Worm (Caenorhabditis elegans) whole organism, L1 larva: ENCODE data around the gene C35B1.9.

Source experiments
- F16B12.6 ChIP-seq: fragments of 150-350 bp; optimal IDR thresholded peaks from 2 replicates; lab custom pipeline; 2014; ENCODE audit warnings: missing biosample characterization, missing genetic modification characterization
- alr-1 ChIP-seq: fragments of 200-800 bp; sonication (Bioruptor generic); optimal IDR thresholded peaks from 2 replicates; lab custom pipeline; 2018; ENCODE audit warnings: borderline replicate concordance, mild to moderate bottlenecking, missing genetic modification characterization, missing compliant biosample characterization
- aly-2 ChIP-seq: fragments of 150-350 bp; optimal IDR thresholded peaks from 2 replicates; lab custom pipeline; 2014; ENCODE audit warnings: missing biosample characterization, missing genetic modification characterization
- ceh-8 ChIP-seq: fragments of 200-800 bp; sonication (Bioruptor generic); optimal IDR thresholded peaks from 2 replicates; lab custom pipeline; 2018; ENCODE audit warnings: mild to moderate bottlenecking, missing genetic modification characterization, moderate library complexity, missing compliant biosample characterization
- ceh-90 ChIP-seq: sonication (generic microtip); optimal IDR thresholded peaks from 2 replicates; lab custom pipeline; 2016; ENCODE audit warnings: missing genetic modification characterization, missing compliant biosample characterization
- dpl-1 ChIP-seq, 3 experiments: fragments of 150-350 bp in 2 of 3; sonication (generic microtip) in 1 of 3; optimal IDR thresholded peaks; 2 replicates each; lab custom pipeline; 2014 to 2017; ENCODE audit warnings: missing biosample characterization in 3 of 3, missing genetic modification characterization in 3 of 3, missing genetic modification reagents in 3 of 3
- dsc-1 ChIP-seq: sonication (generic microtip); optimal IDR thresholded peaks from 2 replicates; lab custom pipeline; 2016; ENCODE audit warnings: mild to moderate bottlenecking, missing genetic modification characterization, missing compliant biosample characterization
- efl-1 ChIP-seq, 4 experiments: fragments of 150-350 bp; optimal IDR thresholded peaks in 3 of 4; peaks in 1 of 4; 1 replicate in 1 of 4; 2 replicates in 3 of 4; lab custom pipeline; 2014; ENCODE audit warnings: missing biosample characterization in 2 of 4, missing genetic modification characterization in 2 of 4, missing genetic modification reagents in 2 of 4
- egl-27 ChIP-seq, 2 experiments: fragments of 150-350 bp in 1 of 2; sonication (generic microtip); optimal IDR thresholded peaks; 3 replicates each; lab custom pipeline; 2017 to 2018; ENCODE audit warnings: missing biosample characterization in 2 of 2, missing genetic modification characterization in 2 of 2, missing genetic modification reagents in 2 of 2
- elt-2 ChIP-seq: sonication (generic microtip); optimal IDR thresholded peaks from 2 replicates; lab custom pipeline; 2016; ENCODE audit warnings: missing genetic modification characterization, mild to moderate bottlenecking, inconsistent platforms, missing compliant biosample characterization, missing genetic modification reagents
- fkh-10 ChIP-seq: sonication (generic microtip); optimal IDR thresholded peaks from 2 replicates; lab custom pipeline; 2017; ENCODE audit warnings: missing biosample characterization, missing genetic modification reagents, missing genetic modification characterization
- fkh-4 ChIP-seq: sonication (generic microtip); optimal IDR thresholded peaks from 2 replicates; lab custom pipeline; 2016; ENCODE audit warnings: missing compliant biosample characterization, missing genetic modification characterization, borderline replicate concordance
- fkh-8 ChIP-seq: sonication (generic microtip); optimal IDR thresholded peaks from 2 replicates; lab custom pipeline; 2016; ENCODE audit warnings: mild to moderate bottlenecking, missing genetic modification characterization, missing compliant biosample characterization
- fos-1 ChIP-seq: fragments of 150-350 bp; optimal IDR thresholded peaks from 2 replicates; lab custom pipeline; 2014; ENCODE audit warnings: missing biosample characterization, missing genetic modification characterization
- hpl-2 ChIP-seq: fragments of 150-350 bp; optimal IDR thresholded peaks from 2 replicates; lab custom pipeline; 2014; ENCODE audit warnings: missing biosample characterization, missing genetic modification reagents, missing genetic modification characterization
- irx-1 ChIP-seq: sonication (generic microtip); optimal IDR thresholded peaks from 2 replicates; lab custom pipeline; 2016; ENCODE audit warnings: missing genetic modification characterization, missing compliant biosample characterization
- jun-1 ChIP-seq: fragments of 150-350 bp; optimal IDR thresholded peaks from 2 replicates; lab custom pipeline; 2014; ENCODE audit warnings: missing biosample characterization, missing genetic modification reagents, missing genetic modification characterization
- lin-13 ChIP-seq: fragments of 150-350 bp; optimal IDR thresholded peaks from 2 replicates; lab custom pipeline; 2014; ENCODE audit warnings: missing biosample characterization, missing genetic modification reagents, missing genetic modification characterization
- lin-14 ChIP-seq: fragments of 200-800 bp; sonication (Bioruptor generic); optimal IDR thresholded peaks from 2 replicates; lab custom pipeline; 2018; ENCODE audit warnings: mild to moderate bottlenecking, missing genetic modification characterization, moderate library complexity, missing compliant biosample characterization
- lin-35 ChIP-seq, 2 experiments: fragments of 150-350 bp; optimal IDR thresholded peaks; 2 replicates each; lab custom pipeline; 2014; ENCODE audit warnings: missing biosample characterization in 2 of 2, missing genetic modification characterization in 2 of 2, missing genetic modification reagents in 2 of 2
- lin-39 ChIP-seq: fragments of 150-350 bp; optimal IDR thresholded peaks from 2 replicates; lab custom pipeline; 2014; ENCODE audit warnings: missing biosample characterization, missing genetic modification reagents, missing genetic modification characterization
- lir-3 ChIP-seq: sonication (generic microtip); optimal IDR thresholded peaks from 2 replicates; lab custom pipeline; 2016; ENCODE audit warnings: mild to moderate bottlenecking, missing genetic modification characterization, moderate library complexity, missing compliant biosample characterization; ENCODE audit not compliant: poor library complexity
- lsy-2 ChIP-seq, 2 experiments: fragments of 150-350 bp; optimal IDR thresholded peaks; 2 replicates each; lab custom pipeline; 2014; ENCODE audit warnings: missing biosample characterization in 2 of 2, missing genetic modification characterization in 2 of 2
- mab-9 ChIP-seq: fragments of 200-800 bp; sonication (Bioruptor generic); IDR thresholded peaks from 2 replicates; pipeline ENCODE4 v1.3.6; 2022; ENCODE audit warnings: missing genetic modification reagents, missing genetic modification characterization, missing compliant biosample characterization
- mep-1 ChIP-seq: fragments of 150-350 bp; optimal IDR thresholded peaks from 2 replicates; lab custom pipeline; 2014; ENCODE audit warnings: missing biosample characterization, missing genetic modification characterization
- nhr-19 ChIP-seq: fragments of 200-800 bp; sonication (Bioruptor generic); conservative IDR thresholded peaks from 2 replicates; pipeline ENCODE4 v1.3.6; 2022; ENCODE audit warnings: missing genetic modification characterization, missing compliant biosample characterization
- nhr-20 ChIP-seq: sonication (generic microtip); optimal IDR thresholded peaks from 2 replicates; lab custom pipeline; 2016; ENCODE audit warnings: mild to moderate bottlenecking, missing genetic modification characterization, missing compliant biosample characterization
- nhr-237 ChIP-seq: fragments of 150-350 bp; optimal IDR thresholded peaks from 2 replicates; lab custom pipeline; 2014; ENCODE audit warnings: missing biosample characterization, missing genetic modification characterization
- nhr-47 ChIP-seq: sonication (generic microtip); optimal IDR thresholded peaks from 2 replicates; lab custom pipeline; 2016; ENCODE audit warnings: mild to moderate bottlenecking, missing genetic modification characterization, moderate library complexity, missing compliant biosample characterization
- nhr-71 ChIP-seq: sonication (generic microtip); optimal IDR thresholded peaks from 2 replicates; lab custom pipeline; 2016; ENCODE audit warnings: mild to moderate bottlenecking, missing genetic modification characterization, moderate library complexity, missing compliant biosample characterization
- nhr-76 ChIP-seq: sonication (generic microtip); optimal IDR thresholded peaks from 2 replicates; lab custom pipeline; 2017; ENCODE audit warnings: missing biosample characterization, missing genetic modification characterization
- nhr-77 ChIP-seq: fragments of 150-350 bp; optimal IDR thresholded peaks from 2 replicates; lab custom pipeline; 2014; ENCODE audit warnings: missing biosample characterization, missing genetic modification characterization
- nhr-85 ChIP-seq: sonication (generic microtip); peaks from one replicate; lab custom pipeline; 2016; ENCODE audit warnings: missing genetic modification characterization, inconsistent platforms, missing compliant biosample characterization
- nhr-90 ChIP-seq: sonication (generic microtip); optimal IDR thresholded peaks from 2 replicates; lab custom pipeline; 2016; ENCODE audit warnings: mild to moderate bottlenecking, missing genetic modification characterization, missing compliant biosample characterization; ENCODE audit not compliant: poor library complexity
- skn-1 ChIP-seq: fragments of 150-350 bp; optimal IDR thresholded peaks from 2 replicates; lab custom pipeline; 2014; ENCODE audit warnings: missing biosample characterization, missing genetic modification characterization
- snpc-4 ChIP-seq: fragments of 150-350 bp; optimal IDR thresholded peaks from 2 replicates; lab custom pipeline; 2014; ENCODE audit warnings: missing biosample characterization, missing genetic modification characterization
- snu-23 ChIP-seq: sonication (generic microtip); optimal IDR thresholded peaks from 2 replicates; lab custom pipeline; 2016; ENCODE audit warnings: missing genetic modification characterization, missing compliant biosample characterization
- sup-37 ChIP-seq: fragments of 200-800 bp; sonication (Bioruptor generic); optimal IDR thresholded peaks from 2 replicates; lab custom pipeline; 2018; ENCODE audit warnings: mild to moderate bottlenecking, missing genetic modification characterization, missing compliant biosample characterization
- swsn-7 ChIP-seq: sonication (generic microtip); optimal IDR thresholded peaks from 2 replicates; lab custom pipeline; 2016; ENCODE audit warnings: missing genetic modification characterization, missing compliant biosample characterization
- tbx-2 ChIP-seq: sonication (generic microtip); optimal IDR thresholded peaks from 2 replicates; lab custom pipeline; 2016; ENCODE audit warnings: missing genetic modification characterization, missing compliant biosample characterization
- tlp-1 ChIP-seq: fragments of 150-350 bp; optimal IDR thresholded peaks from 2 replicates; lab custom pipeline; 2014; ENCODE audit warnings: missing biosample characterization, missing genetic modification characterization
- unc-62 ChIP-seq: fragments of 150-350 bp; optimal IDR thresholded peaks from 2 replicates; lab custom pipeline; 2014; ENCODE audit warnings: missing biosample characterization, missing genetic modification reagents, missing genetic modification characterization
- unc-86 ChIP-seq: sonication (generic microtip); optimal IDR thresholded peaks from 2 replicates; lab custom pipeline; 2016; ENCODE audit warnings: missing genetic modification characterization, missing compliant biosample characterization
- unc-98 ChIP-seq: fragments of 200-800 bp; sonication (Bioruptor generic); IDR thresholded peaks from 2 replicates; pipeline ENCODE4 v1.3.6; 2022; ENCODE audit warnings: missing genetic modification characterization, missing compliant biosample characterization
- xbp-1 ChIP-seq: sonication (generic microtip); optimal IDR thresholded peaks from 2 replicates; lab custom pipeline; 2016; ENCODE audit warnings: missing genetic modification characterization, missing compliant biosample characterization
- zag-1 ChIP-seq: fragments of 150-350 bp; optimal IDR thresholded peaks from 2 replicates; lab custom pipeline; 2014; ENCODE audit warnings: missing biosample characterization, missing genetic modification characterization
- ztf-11 ChIP-seq, 2 experiments: sonication (generic microtip); optimal IDR thresholded peaks; 2 replicates each; lab custom pipeline; 2016 to 2017; ENCODE audit warnings: missing genetic modification characterization in 2 of 2, missing biosample characterization in 1 of 2, missing compliant biosample characterization in 1 of 2
- ztf-4 ChIP-seq: fragments of 150-350 bp; optimal IDR thresholded peaks from 2 replicates; lab custom pipeline; 2014; ENCODE audit warnings: missing biosample characterization, missing genetic modification characterization

Gene C35B1.9

DNA sequence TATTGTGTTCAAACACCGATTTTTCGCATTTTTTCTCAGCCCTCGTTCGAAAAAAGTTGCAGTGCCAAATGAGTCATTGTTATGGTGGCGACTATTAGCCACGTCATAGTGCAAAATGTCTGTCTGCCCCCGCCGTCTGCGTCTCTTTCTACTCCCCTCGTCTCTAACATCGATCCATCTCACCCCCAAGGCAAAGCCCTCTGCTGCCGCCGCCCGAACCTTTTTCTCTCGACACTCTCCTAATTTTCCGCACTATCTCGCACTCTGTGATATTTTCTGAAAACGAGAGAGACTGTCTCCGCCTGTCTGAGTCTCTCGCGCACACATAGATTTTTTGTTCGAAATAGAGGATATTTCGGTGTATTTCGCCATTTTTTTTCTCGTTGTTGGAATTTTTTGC is 12.3 kb upstream of the C35B1.9 start (continued):
- TF ChIP-seq fkh-10 (no peak), lin-14 (GFP tag; lab: Kevin White, UChicago) (peak; percentile 96), dpl-1 (GFP tag; optimal IDR thresholded peaks at IDR 0.05; lab: Kevin White, UChicago) (peak; percentile 21 to 58 (median 55)), nhr-85 (tag; lab: Kevin White, UChicago) (peak; percentile 90), zag-1 (no peak), ztf-4 (peak; percentile 70), nhr-76 (tag; lab: Kevin White, UChicago) (no peak), lir-3 (tag; lab: Kevin White, UChicago) (no peak), irx-1 (tag; lab: Kevin White, UChicago) (peak; percentile 38), nhr-77 (tag; lab: Kevin White, UChicago) (peak; percentile 3), lsy-2 (tag; optimal IDR thresholded peaks at IDR 0.05; lab: Kevin White, UChicago) (peak; percentile 75 to 77)

DNA sequence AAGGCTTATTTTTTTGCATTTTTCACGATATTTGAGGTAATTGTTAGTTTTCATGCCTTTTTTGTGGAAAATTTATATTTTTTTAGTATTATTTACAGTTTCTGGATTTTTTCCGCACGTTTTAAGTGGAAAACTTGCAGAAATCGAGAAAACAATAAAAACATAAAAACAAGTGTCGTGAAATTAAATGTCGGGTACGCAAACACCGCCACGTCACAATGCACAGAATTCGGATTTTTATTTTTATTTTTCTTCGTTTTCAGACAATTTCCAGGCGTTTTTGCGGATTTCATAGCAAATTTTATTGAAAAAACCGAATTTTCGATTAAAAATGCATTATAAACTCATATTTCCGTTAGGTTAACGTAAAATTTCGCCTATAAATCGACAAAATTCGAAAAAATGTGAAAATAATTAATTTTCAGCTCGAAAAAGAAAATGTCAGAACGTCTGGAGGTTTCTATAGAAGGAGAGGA is 5.1 kb upstream of the C35B1.9 start, which contains the start of gene C35B1.2:
C35B1.2 (plus strand) TSS at position 426 of the 476 bp plus-strand sequence.
- peak; percentile 43 for TF ChIP-seq nhr-47 (tag; lab: Kevin White, UChicago)
- no peak for TF ChIP-seq unc-98 (GFP tag; lab: Robert Waterston, UW)
- peak in 1 of 2 experiments; percentile 17 for TF ChIP-seq lin-35 (GFP tag; optimal IDR thresholded peaks at IDR 0.05; lab: Kevin White, UChicago)
- TF ChIP-seq snu-23, result peak; percentile 41
- TF ChIP-seq lsy-2 (tag; optimal IDR thresholded peaks at IDR 0.05; lab: Kevin White, UChicago), result peak; percentile 43 to 48
- peak; percentile 11 for TF ChIP-seq nhr-20
- no peak for TF ChIP-seq tbx-2
- no peak for TF ChIP-seq mab-9
- TF ChIP-seq ceh-90, result peak; percentile 24
- peak; percentile 28 for TF ChIP-seq lin-39 (tag; lab: Kevin White, UChicago)
- no peak for TF ChIP-seq tlp-1 (tag; lab: Kevin White, UChicago)
- peak; percentile 63 for TF ChIP-seq nhr-85 (tag; lab: Kevin White, UChicago)
- peak; percentile 43 for TF ChIP-seq nhr-71 (tag; lab: Kevin White, UChicago)
- TF ChIP-seq efl-1 (optimal IDR thresholded peaks at IDR 0.05; lab: Kevin White, UChicago), result peak; percentile 31 to 55
- peak; percentile 36 to 88 for TF ChIP-seq efl-1 (GFP tag; optimal IDR thresholded peaks at IDR 0.05 in 1 of 2; lab: Kevin White, UChicago)
- peak; percentile 2 to 57 (median 54) for TF ChIP-seq dpl-1 (GFP tag; optimal IDR thresholded peaks at IDR 0.05; lab: Kevin White, UChicago)
- peak; percentile 29 for TF ChIP-seq xbp-1 (tag; lab: Kevin White, UChicago)
- peak; percentile 43 for TF ChIP-seq mep-1 (tag; lab: Kevin White, UChicago)
- no peak for TF ChIP-seq lin-13
- TF ChIP-seq dsc-1 (tag; lab: Kevin White, UChicago), result peak; percentile 29
- no peak for TF ChIP-seq fkh-8
- TF ChIP-seq F16B12.6 (tag; lab: Kevin White, UChicago), result peak; percentile 86
- peak; percentile 24 for TF ChIP-seq swsn-7 (tag; lab: Kevin White, UChicago)

DNA sequence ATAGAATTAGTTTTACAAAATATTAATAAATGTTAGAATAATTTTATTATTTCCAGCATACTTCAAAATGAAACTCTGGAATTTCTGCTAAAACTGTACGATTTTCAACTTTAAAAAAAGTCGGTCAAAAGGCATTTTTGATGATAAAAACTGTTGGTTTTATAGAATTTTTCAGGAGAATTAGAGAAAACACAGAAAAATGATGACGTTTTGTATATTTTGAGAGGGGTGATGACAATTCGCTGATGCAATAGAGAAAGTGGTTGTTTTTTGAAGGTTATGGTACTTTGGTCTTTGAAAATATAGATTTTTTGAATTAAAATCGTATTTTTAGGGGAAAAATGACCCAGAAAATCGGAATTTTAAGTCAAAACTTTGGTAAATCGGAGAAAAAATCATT is 4.3 kb upstream of the C35B1.9 start:
- TF ChIP-seq mep-1 (tag; lab: Kevin White, UChicago), result no peak
- TF ChIP-seq nhr-47 (tag; lab: Kevin White, UChicago), result no peak
- TF ChIP-seq skn-1 (tag; lab: Kevin White, UChicago), result peak; percentile 98
- no peak for TF ChIP-seq ceh-8 (GFP tag; lab: Kevin White, UChicago)
- TF ChIP-seq aly-2 (tag; lab: Kevin White, UChicago), result no peak
- TF ChIP-seq dpl-1 (GFP tag; optimal IDR thresholded peaks at IDR 0.05; lab: Kevin White, UChicago), result no peak
- no peak for TF ChIP-seq ztf-11 (tag; optimal IDR thresholded peaks at IDR 0.05; lab: Kevin White, UChicago)
- no peak for TF ChIP-seq nhr-77 (tag; lab: Kevin White, UChicago)
- no peak for TF ChIP-seq sup-37 (GFP tag; lab: Kevin White, UChicago)
- no peak for TF ChIP-seq jun-1
- no peak for TF ChIP-seq snpc-4
- peak; percentile 7 for TF ChIP-seq nhr-90
- TF ChIP-seq nhr-237, result no peak
- peak in 1 of 2 experiments; percentile 57 for TF ChIP-seq lin-35 (GFP tag; optimal IDR thresholded peaks at IDR 0.05; lab: Kevin White, UChicago)
- TF ChIP-seq efl-1 (optimal IDR thresholded peaks at IDR 0.05; lab: Kevin White, UChicago), result no peak
- TF ChIP-seq efl-1 (GFP tag; optimal IDR thresholded peaks at IDR 0.05 in 1 of 2; lab: Kevin White, UChicago), result no peak
- no peak for TF ChIP-seq hpl-2 (GFP tag; lab: Kevin White, UChicago)
- peak; percentile 48 for TF ChIP-seq elt-2 (tag; lab: Kevin White, UChicago)
- no peak for TF ChIP-seq egl-27 (tag; optimal IDR thresholded peaks at IDR 0.05; lab: Kevin White, UChicago)
- no peak for TF ChIP-seq unc-86 (tag; lab: Kevin White, UChicago)
- TF ChIP-seq unc-62 (GFP tag; lab: Kevin White, UChicago), result no peak
- no peak for TF ChIP-seq alr-1 (tag; lab: Kevin White, UChicago)
- no peak for TF ChIP-seq zag-1
- peak; percentile 28; the same call in 1 of the 2 replicates for TF ChIP-seq nhr-19 (GFP tag; lab: Robert Waterston, UW)
- TF ChIP-seq snu-23, result peak; percentile 27
- no peak for TF ChIP-seq fos-1 (tag; lab: Kevin White, UChicago)
- TF ChIP-seq fkh-4 (tag; lab: Kevin White, UChicago), result no peak
